Worm (Caenorhabditis elegans) whole organism, mixed stage, embryonic: ENCODE measurements around the gene T04H1.12.

Source experiments
- M03D4.4 ChIP-seq: sonication (generic microtip); optimal IDR thresholded peaks from 2 replicates; lab custom pipeline; 2017; ENCODE audit warnings: mild to moderate bottlenecking, missing genetic modification characterization, missing compliant biosample characterization
- bed-3 ChIP-seq: fragments of 200-800 bp; sonication (Bioruptor generic); optimal IDR thresholded peaks from 3 replicates; lab custom pipeline; 2018; ENCODE audit warnings: mild to moderate bottlenecking, missing genetic modification characterization, moderate library complexity, missing compliant biosample characterization
- blmp-1 ChIP-seq: fragments of 150-350 bp; optimal IDR thresholded peaks from 2 replicates; lab custom pipeline; 2014; ENCODE audit warnings: missing biosample characterization, missing genetic modification characterization
- ceh-39 ChIP-seq: fragments of 150-350 bp; optimal IDR thresholded peaks from 2 replicates; lab custom pipeline; 2014; ENCODE audit warnings: missing biosample characterization, missing genetic modification characterization
- ceh-43 ChIP-seq: fragments of 200-800 bp; sonication (Bioruptor generic); optimal IDR thresholded peaks from 2 replicates; lab custom pipeline; 2018; ENCODE audit warnings: mild to moderate bottlenecking, missing genetic modification characterization, moderate library complexity, missing compliant biosample characterization
- ceh-83 ChIP-seq: fragments of 200-800 bp; sonication (Bioruptor generic); optimal IDR thresholded peaks from 2 replicates; lab custom pipeline; 2018; ENCODE audit warnings: mild to moderate bottlenecking, missing genetic modification characterization, missing compliant biosample characterization
- ces-1 ChIP-seq: fragments of 150-350 bp; optimal IDR thresholded peaks from 2 replicates; lab custom pipeline; 2014; ENCODE audit warnings: missing biosample characterization, missing genetic modification reagents, missing genetic modification characterization
- cnd-1 ChIP-seq: fragments of 200-800 bp; sonication (Bioruptor generic); optimal IDR thresholded peaks from 2 replicates; lab custom pipeline; 2018; ENCODE audit warnings: mild to moderate bottlenecking, missing genetic modification characterization, missing compliant biosample characterization
- drap-1 ChIP-seq: fragments of 200-800 bp; sonication (Bioruptor generic); optimal IDR thresholded peaks from 3 replicates; lab custom pipeline; 2018; ENCODE audit warnings: mild to moderate bottlenecking, missing genetic modification characterization, missing compliant biosample characterization
- elt-1 ChIP-seq: sonication (generic microtip); optimal IDR thresholded peaks from 2 replicates; lab custom pipeline; 2017; ENCODE audit warnings: missing genetic modification characterization, mild to moderate bottlenecking, missing compliant biosample characterization, antibody characterized with exemption, moderate library complexity, borderline replicate concordance; ENCODE audit not compliant: insufficient read depth
- elt-3 ChIP-seq: fragments of 150-350 bp; optimal IDR thresholded peaks from 2 replicates; lab custom pipeline; 2014; ENCODE audit warnings: missing biosample characterization, missing genetic modification characterization
- flh-1 ChIP-seq: fragments of 200-800 bp; sonication (Bioruptor generic); optimal IDR thresholded peaks from 2 replicates; lab custom pipeline; 2018; ENCODE audit warnings: mild to moderate bottlenecking, missing genetic modification characterization, moderate library complexity, missing compliant biosample characterization
- ham-2 ChIP-seq: fragments of 200-800 bp; sonication (Bioruptor generic); optimal IDR thresholded peaks from 2 replicates; lab custom pipeline; 2018; ENCODE audit warnings: mild to moderate bottlenecking, missing genetic modification characterization, missing compliant biosample characterization
- hlh-1 ChIP-seq: fragments of 150-350 bp; optimal IDR thresholded peaks from 2 replicates; lab custom pipeline; 2014; ENCODE audit warnings: missing biosample characterization, missing genetic modification reagents, missing genetic modification characterization
- lin-13 ChIP-seq: fragments of 150-350 bp; optimal IDR thresholded peaks from 2 replicates; lab custom pipeline; 2014; ENCODE audit warnings: missing biosample characterization, missing genetic modification characterization
- lin-32 ChIP-seq: fragments of 200-800 bp; sonication (Bioruptor generic); optimal IDR thresholded peaks from 2 replicates; lab custom pipeline; 2018; ENCODE audit warnings: mild to moderate bottlenecking, missing genetic modification characterization, missing compliant biosample characterization
- lsy-2 ChIP-seq: fragments of 150-350 bp; optimal IDR thresholded peaks from 2 replicates; lab custom pipeline; 2014; ENCODE audit warnings: missing biosample characterization, missing genetic modification characterization
- mab-5 ChIP-seq: fragments of 150-350 bp; optimal IDR thresholded peaks from 2 replicates; lab custom pipeline; 2014; ENCODE audit warnings: missing biosample characterization, missing genetic modification characterization
- mep-1 ChIP-seq: fragments of 150-350 bp; optimal IDR thresholded peaks from 2 replicates; lab custom pipeline; 2017; ENCODE audit warnings: missing biosample characterization, missing genetic modification reagents, missing genetic modification characterization, inconsistent platforms
- mls-2 ChIP-seq: sonication (generic microtip); optimal IDR thresholded peaks from 2 replicates; lab custom pipeline; 2016; ENCODE audit warnings: mild to moderate bottlenecking, missing genetic modification characterization, moderate library complexity, missing compliant biosample characterization
- nhr-12 ChIP-seq: fragments of 150-350 bp; optimal IDR thresholded peaks from 2 replicates; lab custom pipeline; 2014; ENCODE audit warnings: missing biosample characterization, missing genetic modification characterization
- nhr-2 ChIP-seq: fragments of 150-350 bp; optimal IDR thresholded peaks from 2 replicates; lab custom pipeline; 2014; ENCODE audit warnings: missing biosample characterization, missing genetic modification characterization
- nhr-237 ChIP-seq: fragments of 150-350 bp; optimal IDR thresholded peaks from 2 replicates; lab custom pipeline; 2014; ENCODE audit warnings: missing biosample characterization, missing genetic modification characterization
- nhr-28 ChIP-seq: fragments of 150-350 bp; optimal IDR thresholded peaks from 2 replicates; lab custom pipeline; 2014; ENCODE audit warnings: missing biosample characterization, missing genetic modification characterization
- nhr-76 ChIP-seq: sonication (generic microtip); optimal IDR thresholded peaks from 2 replicates; lab custom pipeline; 2017; ENCODE audit warnings: missing biosample characterization, missing genetic modification characterization
- pha-4 ChIP-seq: fragments of 150-350 bp; optimal IDR thresholded peaks from 2 replicates; lab custom pipeline; 2018; ENCODE audit warnings: missing biosample characterization, missing genetic modification reagents, missing genetic modification characterization
- sem-2 ChIP-seq: fragments of 200-800 bp; sonication (Bioruptor generic); optimal IDR thresholded peaks from 2 replicates; lab custom pipeline; 2018; ENCODE audit warnings: mild to moderate bottlenecking, missing genetic modification characterization, missing compliant biosample characterization
- snpc-4 ChIP-seq: fragments of 150-350 bp; optimal IDR thresholded peaks from 2 replicates; lab custom pipeline; 2014; ENCODE audit warnings: missing biosample characterization, missing genetic modification characterization
- sptf-1 ChIP-seq: sonication (generic microtip); optimal IDR thresholded peaks from 2 replicates; lab custom pipeline; 2017; ENCODE audit warnings: mild to moderate bottlenecking, missing genetic modification characterization, moderate library complexity, missing compliant biosample characterization
- tbx-8 ChIP-seq: fragments of 200-800 bp; sonication (Bioruptor generic); optimal IDR thresholded peaks from 2 replicates; lab custom pipeline; 2018; ENCODE audit warnings: mild to moderate bottlenecking, missing genetic modification characterization, moderate library complexity, missing compliant biosample characterization
- unc-120 ChIP-seq: sonication (generic microtip); optimal IDR thresholded peaks from 2 replicates; lab custom pipeline; 2017; ENCODE audit warnings: missing genetic modification characterization, missing compliant biosample characterization; ENCODE audit not compliant: poor library complexity, severe bottlenecking
- unc-39 ChIP-seq: fragments of 150-350 bp; optimal IDR thresholded peaks from 2 replicates; lab custom pipeline; 2014; ENCODE audit warnings: missing biosample characterization, missing genetic modification characterization
- unc-62 ChIP-seq: fragments of 150-350 bp; optimal IDR thresholded peaks from 2 replicates; lab custom pipeline; 2014; ENCODE audit warnings: missing biosample characterization, missing genetic modification reagents, missing genetic modification characterization
- zip-8 ChIP-seq: fragments of 150-350 bp; optimal IDR thresholded peaks from 2 replicates; lab custom pipeline; 2014; ENCODE audit warnings: missing biosample characterization, missing genetic modification characterization
- ztf-11 ChIP-seq: fragments of 150-350 bp; optimal IDR thresholded peaks from 2 replicates; lab custom pipeline; 2014; ENCODE audit warnings: missing biosample characterization, missing genetic modification characterization

T04H1.12 gene

DNA sequence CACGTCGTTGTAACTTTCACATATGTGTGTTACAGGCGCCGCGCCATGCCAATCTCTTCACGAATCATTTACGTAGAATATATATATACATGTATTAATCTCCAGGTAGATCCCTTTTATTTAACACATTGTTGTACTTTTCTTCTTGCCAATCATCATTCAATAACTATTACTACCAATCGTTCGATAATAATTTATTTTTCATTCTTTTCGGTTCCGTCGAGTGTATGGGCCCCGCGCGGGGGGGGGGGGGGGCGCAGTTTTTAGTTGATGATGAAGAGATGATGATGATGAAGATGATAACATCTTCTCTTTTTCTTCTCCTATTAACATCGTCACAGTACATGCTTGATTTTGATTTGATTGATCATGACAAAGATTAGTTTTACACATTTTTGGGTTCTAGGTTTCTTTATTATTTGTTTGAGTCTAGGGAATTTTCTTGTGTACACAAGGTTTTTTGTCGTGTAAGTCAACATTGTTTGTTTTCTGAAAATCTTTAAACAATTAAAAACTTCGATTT lies 43.9 kb downstream of the T04H1.12 start:
- no peak for TF ChIP-seq ceh-43
- no peak for TF ChIP-seq sptf-1 (tag; lab: Kevin White, UChicago)
- TF ChIP-seq mab-5: no peak
- TF ChIP-seq nhr-2 (tag; lab: Kevin White, UChicago): no peak
- TF ChIP-seq M03D4.4 (tag; lab: Kevin White, UChicago): no peak
- TF ChIP-seq nhr-76 (tag; lab: Kevin White, UChicago): no peak
- TF ChIP-seq snpc-4 (tag; lab: Kevin White, UChicago): no peak

- TF ChIP-seq hlh-1 (tag; lab: Kevin White, UChicago) (no peak), nhr-76 (tag; lab: Kevin White, UChicago) (no peak), nhr-28 (tag; lab: Kevin White, UChicago) (no peak), ceh-43 (no peak), ceh-83 (no peak), tbx-8 (no peak), lsy-2 (tag; lab: Kevin White, UChicago) (peak; percentile 16), sem-2 (GFP tag; lab: Kevin White, UChicago) (no peak), bed-3 (no peak), pha-4 (tag; lab: Kevin White, UChicago) (peak; percentile 72), mab-5 (no peak), unc-39 (tag; lab: Kevin White, UChicago) (no peak), ham-2 (GFP tag; lab: Kevin White, UChicago) (no peak), nhr-2 (tag; lab: Kevin White, UChicago) (no peak), mls-2 (tag; lab: Kevin White, UChicago) (no peak), sptf-1 (tag; lab: Kevin White, UChicago) (no peak), ztf-11 (tag; lab: Kevin White, UChicago) (no peak), unc-120 (tag; lab: Kevin White, UChicago) (no peak), cnd-1 (tag; lab: Kevin White, UChicago) (no peak), nhr-237 (tag; lab: Kevin White, UChicago) (peak; percentile 25), nhr-12 (tag; lab: Kevin White, UChicago) (no peak), elt-1 (peak; percentile 16), flh-1 (GFP tag; lab: Kevin White, UChicago) (no peak), lin-32 (GFP tag; lab: Kevin White, UChicago) (no peak), unc-62 (GFP tag; lab: Kevin White, UChicago) (no peak), elt-3 (tag; lab: Kevin White, UChicago) (peak; percentile 50), blmp-1 (tag; lab: Kevin White, UChicago) (peak; percentile 9), mep-1 (tag; lab: Kevin White, UChicago) (no peak), zip-8 (tag; lab: Kevin White, UChicago) (no peak), M03D4.4 (tag; lab: Kevin White, UChicago) (no peak), drap-1 (GFP tag; lab: Kevin White, UChicago) (no peak), snpc-4 (tag; lab: Kevin White, UChicago) (no peak), ces-1 (GFP tag; lab: Kevin White, UChicago) (no peak), lin-13 (tag; lab: Kevin White, UChicago) (no peak), ceh-39 (tag; lab: Kevin White, UChicago) (peak; percentile 26)
Measured at ce11 chrV:12300166-12300565, 44.7 kb downstream of the T04H1.12 start.

DNA sequence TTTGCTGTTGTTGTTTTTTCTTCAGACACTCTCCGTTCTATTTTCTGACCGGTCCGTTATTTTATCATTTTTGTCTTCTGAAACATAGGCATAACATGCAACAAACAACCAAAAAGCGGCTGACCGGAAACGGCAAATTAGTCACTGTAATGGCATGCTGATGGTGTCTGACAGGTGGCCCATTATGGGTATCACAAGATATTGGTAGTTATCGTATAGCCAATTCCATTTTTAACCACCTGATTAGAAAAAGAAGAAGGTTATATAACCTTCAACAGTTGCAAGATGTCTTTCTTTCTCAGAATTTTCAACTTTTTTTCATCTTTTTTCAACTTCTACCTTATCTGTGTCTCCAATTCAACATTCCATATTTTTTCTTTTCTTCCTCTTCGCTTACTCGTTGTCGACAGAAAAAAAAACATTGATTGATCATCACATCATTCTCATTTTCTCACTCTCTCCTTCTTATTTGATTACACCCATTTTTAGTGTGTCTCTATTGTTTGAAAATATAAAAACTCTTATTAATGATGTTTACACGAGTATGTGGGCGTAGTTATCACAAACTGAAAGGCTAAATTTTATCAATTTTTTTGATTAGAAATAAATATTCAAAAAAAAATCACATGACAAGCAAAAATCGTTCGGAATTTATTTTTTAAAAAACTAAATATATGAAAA lies 45.5 kb downstream of the T04H1.12 start:
- TF ChIP-seq flh-1 (GFP tag; lab: Kevin White, UChicago) (no peak), nhr-12 (tag; lab: Kevin White, UChicago) (no peak), nhr-237 (tag; lab: Kevin White, UChicago) (no peak), lin-32 (GFP tag; lab: Kevin White, UChicago) (no peak), elt-3 (tag; lab: Kevin White, UChicago) (no peak), ztf-11 (tag; lab: Kevin White, UChicago) (no peak), hlh-1 (tag; lab: Kevin White, UChicago) (no peak), sptf-1 (tag; lab: Kevin White, UChicago) (no peak), unc-39 (tag; lab: Kevin White, UChicago) (no peak), nhr-28 (tag; lab: Kevin White, UChicago) (no peak), ceh-83 (no peak), blmp-1 (tag; lab: Kevin White, UChicago) (no peak), sem-2 (GFP tag; lab: Kevin White, UChicago) (no peak), nhr-76 (tag; lab: Kevin White, UChicago) (no peak), zip-8 (tag; lab: Kevin White, UChicago) (no peak), unc-62 (GFP tag; lab: Kevin White, UChicago) (no peak), M03D4.4 (tag; lab: Kevin White, UChicago) (no peak), ham-2 (GFP tag; lab: Kevin White, UChicago) (no peak), snpc-4 (tag; lab: Kevin White, UChicago) (no peak)
